Fruit fly (Drosophila melanogaster) whole organism, embryonic: ENCODE results near the gene CG10226.

ENCODE experiments used
- Aef1 ChIP-seq: fragments of 200-800 bp; sonication (Bioruptor generic); IDR thresholded peaks from 3 replicates; pipeline ENCODE4 v1.3.6; 2022; ENCODE audit warnings: missing biosample characterization, missing genetic modification characterization
- Atf6 ChIP-seq: fragments of 200-800 bp; sonication (Bioruptor generic); IDR thresholded peaks from 2 replicates; pipeline ENCODE4 v1.3.6; 2022; ENCODE audit warnings: missing biosample characterization, missing genetic modification characterization
- B-H2 ChIP-seq: fragments of 200-800 bp; sonication (Bioruptor generic); optimal IDR thresholded peaks from 2 replicates; lab custom pipeline; 2018; ENCODE audit warnings: missing biosample characterization, mild to moderate bottlenecking, missing genetic modification characterization
- CG10462 ChIP-seq: fragments of 200-800 bp; sonication (Bioruptor generic); optimal IDR thresholded peaks from 2 replicates; lab custom pipeline; 2016; ENCODE audit warnings: missing biosample characterization, missing genetic modification characterization
- CG10543 ChIP-seq: fragments of 200-800 bp; sonication (Bioruptor generic); optimal IDR thresholded peaks from 3 replicates; lab custom pipeline; 2017; ENCODE audit warnings: missing biosample characterization, mild to moderate bottlenecking, missing genetic modification characterization, moderate library complexity
- CG12942 ChIP-seq: fragments of 200-800 bp; sonication (Bioruptor generic); optimal IDR thresholded peaks from 3 replicates; lab custom pipeline; 2016; ENCODE audit warnings: missing biosample characterization, missing genetic modification characterization
- CG14860 ChIP-seq: fragments of 200-800 bp; sonication (Bioruptor generic); IDR thresholded peaks from 3 replicates; pipeline ENCODE4 v1.3.6; 2022; ENCODE audit warnings: missing biosample characterization, missing genetic modification characterization; ENCODE audit not compliant: partially characterized antibody
- CG15479 ChIP-seq: fragments of 200-800 bp; sonication (Bioruptor generic); optimal IDR thresholded peaks from 3 replicates; lab custom pipeline; 2019; ENCODE audit warnings: missing biosample characterization, mild to moderate bottlenecking, missing genetic modification characterization, moderate library complexity
- CG15514 ChIP-seq: fragments of 200-800 bp; sonication (Bioruptor generic); optimal IDR thresholded peaks from 3 replicates; lab custom pipeline; 2017; ENCODE audit warnings: missing biosample characterization, missing genetic modification characterization, mild to moderate bottlenecking, moderate library complexity, missing genetic modification reagents
- CG16813 ChIP-seq: fragments of 200-800 bp; sonication (Bioruptor generic); IDR thresholded peaks from 3 replicates; pipeline ENCODE4 v1.3.6; 2022; ENCODE audit warnings: missing biosample characterization, missing genetic modification characterization; ENCODE audit not compliant: partially characterized antibody
- CG17385 ChIP-seq: fragments of 200-800 bp; sonication (Bioruptor generic); optimal IDR thresholded peaks from 3 replicates; lab custom pipeline; 2018; ENCODE audit warnings: missing biosample characterization, mild to moderate bottlenecking, missing genetic modification characterization
- CG3838 ChIP-seq: fragments of 200-800 bp; sonication (Bioruptor generic); optimal IDR thresholded peaks from 3 replicates; lab custom pipeline; 2016; ENCODE audit warnings: missing biosample characterization, missing genetic modification characterization
- CG4707 ChIP-seq: fragments of 200-800 bp; sonication (Bioruptor generic); optimal IDR thresholded peaks from 2 replicates; lab custom pipeline; 2018; ENCODE audit warnings: missing biosample characterization, mild to moderate bottlenecking, missing genetic modification characterization, moderate library complexity
- CG6254 ChIP-seq: fragments of 200-800 bp; sonication (Bioruptor generic); optimal IDR thresholded peaks from 3 replicates; lab custom pipeline; 2017; ENCODE audit warnings: mild to moderate bottlenecking, missing biosample characterization, missing genetic modification reagents, missing genetic modification characterization
- CG7357 ChIP-seq: fragments of 200-800 bp; sonication (Bioruptor generic); IDR thresholded peaks from 3 replicates; pipeline ENCODE4 v1.3.6; 2022; ENCODE audit warnings: missing biosample characterization, missing genetic modification characterization
- CG7786 ChIP-seq: fragments of 200-800 bp; sonication (Bioruptor generic); optimal IDR thresholded peaks from 2 replicates; lab custom pipeline; 2016; ENCODE audit warnings: missing biosample characterization, missing genetic modification characterization
- CG8478 ChIP-seq: fragments of >200 bp; optimal IDR thresholded peaks from 2 replicates; lab custom pipeline; 2018
- D ChIP-seq, 2 experiments: fragments of 200-800 bp in 1 of 2; fragments of >200 bp in 1 of 2; sonication (Bioruptor generic) in 1 of 2; optimal IDR thresholded peaks; 2 replicates in 1 of 2; 3 replicates in 1 of 2; lab custom pipeline; 2017; ENCODE audit warnings: mild to moderate bottlenecking in 1 of 2, missing biosample characterization in 1 of 2, missing genetic modification characterization in 1 of 2, missing genetic modification reagents in 1 of 2
- Doc3 ChIP-seq: fragments of 200-800 bp; sonication (Bioruptor generic); IDR thresholded peaks from 3 replicates; pipeline ENCODE4 v1.3.6; 2022; ENCODE audit warnings: missing biosample characterization, missing genetic modification characterization; ENCODE audit not compliant: partially characterized antibody
- Eip74EF ChIP-seq, 2 experiments: fragments of 200-800 bp in 1 of 2; fragments of >200 bp in 1 of 2; sonication (Bioruptor generic) in 1 of 2; optimal IDR thresholded peaks; 2 replicates each; lab custom pipeline; 2017 to 2019; ENCODE audit warnings: missing biosample characterization in 2 of 2, missing genetic modification characterization in 2 of 2, mild to moderate bottlenecking in 1 of 2, moderate library complexity in 1 of 2
- Hr3 ChIP-seq: fragments of 200-800 bp; sonication (Bioruptor generic); optimal IDR thresholded peaks from 3 replicates; lab custom pipeline; 2016; ENCODE audit warnings: missing biosample characterization, missing genetic modification characterization
- Meics ChIP-seq: fragments of 200-800 bp; sonication (Bioruptor generic); optimal IDR thresholded peaks from 2 replicates; lab custom pipeline; 2017; ENCODE audit warnings: missing biosample characterization, mild to moderate bottlenecking, missing genetic modification characterization
- NFAT ChIP-seq: fragments of 200-800 bp; sonication (Bioruptor generic); IDR thresholded peaks from 2 replicates; pipeline ENCODE4 v1.3.6; 2022; ENCODE audit warnings: missing biosample characterization, missing genetic modification characterization
- Oli ChIP-seq: fragments of 200-800 bp; sonication (Bioruptor generic); optimal IDR thresholded peaks from 2 replicates; lab custom pipeline; 2018; ENCODE audit warnings: missing biosample characterization, mild to moderate bottlenecking, missing genetic modification characterization, moderate library complexity
- Optix ChIP-seq: fragments of 200-800 bp; sonication (Bioruptor generic); IDR thresholded peaks from 3 replicates; pipeline ENCODE4 v1.3.6; 2022; ENCODE audit warnings: missing biosample characterization, missing genetic modification characterization
- Sox102F ChIP-seq: fragments of 200-800 bp; sonication (Bioruptor generic); optimal IDR thresholded peaks from 2 replicates; lab custom pipeline; 2018; ENCODE audit warnings: missing biosample characterization, mild to moderate bottlenecking, missing genetic modification characterization, moderate library complexity
- Trl ChIP-seq, 3 experiments: fragments of >200 bp in 2 of 3; fragments of 200-800 bp in 1 of 3; sonication (Bioruptor generic) in 1 of 3; optimal IDR thresholded peaks; 2 replicates in 1 of 3; 3 replicates in 2 of 3; lab custom pipeline; 2016 to 2017; ENCODE audit warnings: missing biosample characterization in 1 of 3, missing genetic modification characterization in 1 of 3
- cwo ChIP-seq: fragments of 200-800 bp; sonication (Bioruptor generic); optimal IDR thresholded peaks from 3 replicates; lab custom pipeline; 2017; ENCODE audit warnings: missing biosample characterization, missing genetic modification characterization, mild to moderate bottlenecking, moderate library complexity, missing genetic modification reagents
- danr ChIP-seq: fragments of 200-800 bp; sonication (Bioruptor generic); IDR thresholded peaks from 2 replicates; pipeline ENCODE4 v1.3.6; 2022; ENCODE audit warnings: missing biosample characterization, missing genetic modification characterization
- disco-r ChIP-seq: fragments of 200-800 bp; sonication (Bioruptor generic); optimal IDR thresholded peaks from 2 replicates; lab custom pipeline; 2016; ENCODE audit warnings: missing biosample characterization, missing genetic modification characterization
- dmrt99B ChIP-seq: fragments of 200-800 bp; sonication (Bioruptor generic); optimal IDR thresholded peaks from 2 replicates; lab custom pipeline; 2018; ENCODE audit warnings: missing biosample characterization, mild to moderate bottlenecking, missing genetic modification characterization, moderate library complexity
- en ChIP-seq: fragments of 200-800 bp; sonication (Bioruptor generic); optimal IDR thresholded peaks from 2 replicates; lab custom pipeline; 2016; ENCODE audit warnings: missing biosample characterization, missing genetic modification characterization
- esg ChIP-seq: fragments of 200-800 bp; sonication (Bioruptor generic); conservative IDR thresholded peaks from 2 replicates; pipeline ENCODE4 v1.3.6; 2022; ENCODE audit warnings: missing biosample characterization, missing genetic modification characterization
- grau ChIP-seq: fragments of 200-800 bp; optimal IDR thresholded peaks from 3 replicates; lab custom pipeline; 2019; ENCODE audit warnings: missing biosample characterization, mild to moderate bottlenecking, missing genetic modification characterization, moderate library complexity
- gsb ChIP-seq: fragments of 200-800 bp; sonication (Bioruptor generic); IDR thresholded peaks from 2 replicates; pipeline ENCODE4 v1.3.6; 2022; ENCODE audit warnings: missing biosample characterization, missing genetic modification characterization
- mld ChIP-seq: fragments of 200-800 bp; sonication (Bioruptor generic); IDR thresholded peaks from 3 replicates; pipeline ENCODE4 v1.3.6; 2022; ENCODE audit warnings: missing biosample characterization, missing genetic modification characterization; ENCODE audit not compliant: partially characterized antibody
- nerfin-2 ChIP-seq: fragments of 200-800 bp; sonication (Bioruptor generic); IDR thresholded peaks from 2 replicates; pipeline ENCODE4 v1.3.6; 2022; ENCODE audit warnings: missing biosample characterization, missing genetic modification characterization; ENCODE audit not compliant: partially characterized antibody
- onecut ChIP-seq: fragments of 200-800 bp; sonication (Bioruptor generic); IDR thresholded peaks from 2 replicates; pipeline ENCODE4 v1.3.6; 2022; ENCODE audit warnings: missing biosample characterization, missing genetic modification characterization
- pnt ChIP-seq: fragments of 200-800 bp; sonication (Bioruptor generic); optimal IDR thresholded peaks from 3 replicates; lab custom pipeline; 2016; ENCODE audit warnings: missing biosample characterization, missing genetic modification characterization
- pros ChIP-seq: fragments of 200-800 bp; sonication (Bioruptor generic); optimal IDR thresholded peaks from 3 replicates; lab custom pipeline; 2019; ENCODE audit warnings: missing biosample characterization, mild to moderate bottlenecking, missing genetic modification characterization, moderate library complexity
- scrt ChIP-seq: fragments of 200-800 bp; sonication (Bioruptor generic); optimal IDR thresholded peaks from 2 replicates; lab custom pipeline; 2018; ENCODE audit warnings: missing biosample characterization, mild to moderate bottlenecking, missing genetic modification characterization, moderate library complexity
- sens-2 ChIP-seq: fragments of 200-800 bp; sonication (Bioruptor generic); IDR thresholded peaks from 2 replicates; pipeline ENCODE4 v1.3.6; 2022; ENCODE audit warnings: missing biosample characterization, missing genetic modification characterization
- sim ChIP-seq: fragments of 200-800 bp; sonication (Bioruptor generic); IDR thresholded peaks from 2 replicates; pipeline ENCODE4 v1.3.6; 2022; ENCODE audit warnings: missing biosample characterization, missing genetic modification characterization
- trem ChIP-seq: fragments of 200-800 bp; optimal IDR thresholded peaks from 3 replicates; lab custom pipeline; 2019; ENCODE audit warnings: missing biosample characterization, mild to moderate bottlenecking, missing genetic modification characterization, moderate library complexity
- unc-4 ChIP-seq: fragments of 200-800 bp; sonication (Bioruptor generic); IDR thresholded peaks from 2 replicates; pipeline ENCODE4 v1.3.6; 2022; ENCODE audit warnings: missing biosample characterization, missing genetic modification characterization; ENCODE audit not compliant: partially characterized antibody
- vvl ChIP-seq: fragments of 200-800 bp; sonication (Bioruptor generic); IDR thresholded peaks from 2 replicates; pipeline ENCODE4 v1.3.6; 2022; ENCODE audit warnings: missing biosample characterization, missing genetic modification characterization
- zen ChIP-seq: fragments of 200-800 bp; sonication (Bioruptor generic); optimal IDR thresholded peaks from 3 replicates; lab custom pipeline; 2018; ENCODE audit warnings: missing biosample characterization, mild to moderate bottlenecking, missing genetic modification characterization, moderate library complexity

Gene CG10226

DNA sequence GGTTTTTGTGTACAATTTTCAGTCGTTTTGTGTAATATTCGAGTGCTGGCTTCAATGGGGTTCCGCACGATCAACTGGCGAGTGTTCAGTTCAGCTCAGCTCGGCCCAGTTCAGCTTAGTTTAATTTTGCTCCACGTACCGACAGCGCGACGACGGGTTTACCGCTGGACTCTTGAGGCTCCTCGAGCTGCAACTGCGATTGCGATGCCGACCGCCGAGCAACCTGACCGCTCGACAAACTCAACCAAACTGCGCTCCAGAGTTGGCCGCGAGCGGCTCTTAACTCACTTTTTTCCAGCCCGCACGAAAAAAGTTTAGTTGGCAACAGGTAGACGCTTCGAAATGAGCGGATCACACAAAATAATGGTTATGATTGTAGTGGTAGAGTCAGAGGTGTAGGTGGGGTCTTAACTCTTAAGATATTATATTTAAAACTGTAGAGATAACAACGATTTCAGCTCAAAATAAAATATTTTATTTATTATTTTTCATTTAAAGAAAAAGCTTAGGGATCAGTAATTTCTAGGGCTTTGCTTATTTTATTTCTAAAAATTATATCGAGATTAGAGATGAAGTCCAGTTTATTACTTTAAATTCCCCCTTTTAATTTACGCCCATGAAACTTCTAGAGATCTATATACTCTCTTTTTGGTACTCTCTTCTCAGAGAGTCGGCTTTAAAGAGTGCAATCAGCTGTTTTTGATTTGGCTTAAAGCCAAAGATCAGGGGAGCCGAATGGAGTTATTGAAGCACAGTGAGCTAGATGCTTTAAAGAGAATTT, 16.7 kb upstream of the CG10226 start, which contains the start of gene Best2 (continued):
- TF ChIP-seq CG3838 (GFP tag; lab: Kevin White, UChicago), result peak; percentile 51
- TF ChIP-seq D (optimal IDR thresholded peaks at IDR 0.05; lab: Kevin White, UChicago), result no peak
- peak; percentile 77 for TF ChIP-seq D (GFP tag; optimal IDR thresholded peaks at IDR 0.05; lab: Kevin White, UChicago)
- peak; percentile 75 for TF ChIP-seq pros (GFP tag; lab: Kevin White, UChicago)
- TF ChIP-seq esg (GFP tag; lab: Robert Waterston, UW), result peak; percentile 90
- TF ChIP-seq CG10462, result peak; percentile 72
- TF ChIP-seq en (GFP tag; lab: Kevin White, UChicago), result peak; percentile 23
- TF ChIP-seq trem, result peak; percentile 56
- TF ChIP-seq Atf6, result peak; percentile 93
- peak in 1 of 2 experiments; percentile 81 for TF ChIP-seq Eip74EF (GFP tag; optimal IDR thresholded peaks at IDR 0.05; lab: Kevin White, UChicago)
- peak; percentile 80 for TF ChIP-seq scrt (GFP tag; lab: Kevin White, UChicago)
- no peak for TF ChIP-seq CG8478 (lab: Kevin White, UChicago)
- peak; percentile 90 for TF ChIP-seq CG10543 (GFP tag; lab: Kevin White, UChicago)
- TF ChIP-seq NFAT (GFP tag; lab: Robert Waterston, UW), result peak; percentile 83
- TF ChIP-seq disco-r, result no peak
- peak; percentile 88 for TF ChIP-seq Meics (GFP tag; lab: Kevin White, UChicago)
- peak; percentile 52 for TF ChIP-seq pnt (GFP tag; lab: Kevin White, UChicago)
- peak; percentile 79 for TF ChIP-seq CG17385 (GFP tag; lab: Kevin White, UChicago)
- peak; percentile 36; the same call in 1 of the 2 replicates for TF ChIP-seq sens-2 (GFP tag; lab: Robert Waterston, UW)
- TF ChIP-seq Doc3, result no peak
- peak; percentile 64 for TF ChIP-seq CG7786 (GFP tag; lab: Kevin White, UChicago)
- no peak for TF ChIP-seq nerfin-2 (GFP tag; lab: Robert Waterston, UW)
- no peak for TF ChIP-seq CG14860 (GFP tag; lab: Robert Waterston, UW)
- peak; percentile 80 for TF ChIP-seq cwo (GFP tag; lab: Kevin White, UChicago)
- TF ChIP-seq unc-4 (GFP tag; lab: Robert Waterston, UW), result no peak
- no peak for TF ChIP-seq CG4707 (GFP tag; lab: Kevin White, UChicago)
- no peak for TF ChIP-seq mld (GFP tag; lab: Robert Waterston, UW)
- TF ChIP-seq CG15514 (GFP tag; lab: Kevin White, UChicago), result peak; percentile 44
- TF ChIP-seq CG16813 (GFP tag; lab: Robert Waterston, UW), result no peak
- TF ChIP-seq CG6254 (GFP tag; lab: Kevin White, UChicago), result peak; percentile 44
- TF ChIP-seq dmrt99B (tag; lab: Kevin White, UChicago), result peak; percentile 96
- peak; percentile 49 to 70 for TF ChIP-seq Trl (optimal IDR thresholded peaks at IDR 0.05; lab: Kevin White, UChicago)
- peak; percentile 73 for TF ChIP-seq Trl (GFP tag; optimal IDR thresholded peaks at IDR 0.05; lab: Kevin White, UChicago)
- peak; percentile 92 for TF ChIP-seq vvl
- peak; percentile 91 for TF ChIP-seq grau (tag; lab: Kevin White, UChicago)
- TF ChIP-seq onecut (GFP tag; lab: Robert Waterston, UW), result peak; percentile 86
- TF ChIP-seq Sox102F (GFP tag; lab: Kevin White, UChicago), result peak; percentile 81
- peak; percentile 86 for TF ChIP-seq sim (GFP tag; lab: Robert Waterston, UW)
- TF ChIP-seq zen (tag; lab: Kevin White, UChicago), result peak; percentile 7
- peak; percentile 82 for TF ChIP-seq Hr3 (GFP tag; lab: Kevin White, UChicago)
- peak; percentile 84 for TF ChIP-seq danr (GFP tag; lab: Robert Waterston, UW)
- TF ChIP-seq CG15479 (GFP tag; lab: Kevin White, UChicago), result no peak
- peak; percentile 89 for TF ChIP-seq CG7357 (GFP tag; lab: Robert Waterston, UW)
- peak; percentile 91 for TF ChIP-seq Aef1 (GFP tag; lab: Robert Waterston, UW)
- TF ChIP-seq Optix, result no peak
- peak; percentile 90 for TF ChIP-seq Oli (tag; lab: Kevin White, UChicago)
- peak; percentile 76 for TF ChIP-seq B-H2 (GFP tag; lab: Kevin White, UChicago)
- peak; percentile 38 for TF ChIP-seq CG12942 (GFP tag; lab: Kevin White, UChicago)
- TF ChIP-seq gsb, result peak; percentile 90
